ENCODE assay signal across 1 fruit fly cellular context in genomic region chrX:10463056-10463710, dm6.
TF ChIP-seq lines count a peak whose summit lies in the region.

No protein-coding gene starts in this region.

TF ChIP-seq in whole organism, embryonic, 481 proteins besides CTCF, POLR2A, EP300 and RAD21 (continued from another document):
- TF ChIP-seq CG11247 (GFP tag; IDR thresholded peaks at IDR 0.05; lab: Robert Waterston, UW), result no peak
- no peak for TF ChIP-seq sug (tag; optimal IDR thresholded peaks at IDR 0.05; lab: Kevin White, UChicago)
- TF ChIP-seq HLH4C (GFP tag; IDR thresholded peaks at IDR 0.05; lab: Robert Waterston, UW; ENCODE audit: partially characterized antibody), result peak; percentile 69
- TF ChIP-seq dysf (GFP tag; IDR thresholded peaks at IDR 0.05; lab: Robert Waterston, UW), result no peak
- no peak for TF ChIP-seq CG18262 (tag; optimal IDR thresholded peaks at IDR 0.05; lab: Kevin White, UChicago)
- TF ChIP-seq CG31365 (tag; optimal IDR thresholded peaks at IDR 0.05; lab: Kevin White, UChicago), result no peak
- TF ChIP-seq ATbp (GFP tag; optimal IDR thresholded peaks at IDR 0.05; lab: Kevin White, UChicago), result no peak
- TF ChIP-seq pzg (GFP tag; optimal IDR thresholded peaks at IDR 0.05; lab: Kevin White, UChicago), result peak; percentile 82
- no peak for TF ChIP-seq CG2678 (tag; optimal IDR thresholded peaks at IDR 0.05; lab: Kevin White, UChicago)
- no peak for TF ChIP-seq abd-A (tag; optimal IDR thresholded peaks at IDR 0.05; lab: Kevin White, UChicago)
- TF ChIP-seq CG1792 (GFP tag; optimal IDR thresholded peaks at IDR 0.05; lab: Kevin White, UChicago), result no peak
- no peak for TF ChIP-seq psq (GFP tag; optimal IDR thresholded peaks at IDR 0.05; lab: Kevin White, UChicago)
- TF ChIP-seq ranshi (GFP tag; IDR thresholded peaks at IDR 0.05; lab: Robert Waterston, UW), result no peak
- no peak for TF ChIP-seq bowl (GFP tag; IDR thresholded peaks at IDR 0.05; lab: Robert Waterston, UW)
- no peak for TF ChIP-seq CG12299 (tag; optimal IDR thresholded peaks at IDR 0.05; lab: Kevin White, UChicago)
- TF ChIP-seq p53 (GFP tag; optimal IDR thresholded peaks at IDR 0.05; lab: Kevin White, UChicago), result no peak
- TF ChIP-seq Med (GFP tag; lab: Kevin White, UChicago), result peak; percentile 64
- no peak for TF ChIP-seq esg (GFP tag; conservative IDR thresholded peaks at IDR 0.05; lab: Robert Waterston, UW)
- TF ChIP-seq Hsf (GFP tag; optimal IDR thresholded peaks at IDR 0.05; lab: Kevin White, UChicago), result no peak
- TF ChIP-seq nerfin-1 (tag; optimal IDR thresholded peaks at IDR 0.05; lab: Kevin White, UChicago), result no peak
- TF ChIP-seq ssp (GFP tag; IDR thresholded peaks at IDR 0.05; lab: Robert Waterston, UW), result no peak
- no peak for TF ChIP-seq Mes4 (GFP tag; optimal IDR thresholded peaks at IDR 0.05; lab: Kevin White, UChicago)
- TF ChIP-seq mld (GFP tag; IDR thresholded peaks at IDR 0.05; lab: Robert Waterston, UW; ENCODE audit: partially characterized antibody), result no peak
- TF ChIP-seq salm (tag; optimal IDR thresholded peaks at IDR 0.05; lab: Kevin White, UChicago), result no peak
- TF ChIP-seq CG4617 (GFP tag; optimal IDR thresholded peaks at IDR 0.05; lab: Kevin White, UChicago; ENCODE audit: borderline replicate concordance), result no peak
- no peak for TF ChIP-seq maf-S (GFP tag; optimal IDR thresholded peaks at IDR 0.05; lab: Kevin White, UChicago)
- peak; percentile 74 for TF ChIP-seq CG2116 (GFP tag; optimal IDR thresholded peaks at IDR 0.05; lab: Kevin White, UChicago)
- no peak for TF ChIP-seq ase (GFP tag; IDR thresholded peaks at IDR 0.05; lab: Robert Waterston, UW)
- no peak for TF ChIP-seq stc (GFP tag; IDR thresholded peaks at IDR 0.05; lab: Robert Waterston, UW)
- no peak for TF ChIP-seq Nf-YA (GFP tag; IDR thresholded peaks at IDR 0.05; lab: Robert Waterston, UW)
- TF ChIP-seq fd3F (GFP tag; optimal IDR thresholded peaks at IDR 0.05; lab: Kevin White, UChicago), result no peak
- no peak for TF ChIP-seq E2f1 (GFP tag; IDR thresholded peaks at IDR 0.05; lab: Robert Waterston, UW)
- TF ChIP-seq Antp (GFP tag; optimal IDR thresholded peaks at IDR 0.05; lab: Kevin White, UChicago), result peak; percentile 36
- TF ChIP-seq CG2202 (tag; optimal IDR thresholded peaks at IDR 0.05; lab: Kevin White, UChicago), result no peak
- peak; percentile 25; the same call in 1 of the 2 replicates for TF ChIP-seq ato (GFP tag; IDR thresholded peaks at IDR 0.05; lab: Robert Waterston, UW; ENCODE audit: partially characterized antibody)
- TF ChIP-seq Asciz (GFP tag; optimal IDR thresholded peaks at IDR 0.05; lab: Kevin White, UChicago), result no peak
- no peak for TF ChIP-seq Aef1 (GFP tag; IDR thresholded peaks at IDR 0.05; lab: Robert Waterston, UW)
- TF ChIP-seq Dll (GFP tag; IDR thresholded peaks at IDR 0.05; lab: Robert Waterston, UW; ENCODE audit: partially characterized antibody), result peak; percentile 51; the same call in 2 of the 4 replicates
- TF ChIP-seq CG15514 (GFP tag; optimal IDR thresholded peaks at IDR 0.05; lab: Kevin White, UChicago), result peak; percentile 69
- TF ChIP-seq MTF-1 (GFP tag; optimal IDR thresholded peaks at IDR 0.05; lab: Kevin White, UChicago; ENCODE audit: borderline replicate concordance), result no peak
- peak; percentile 91 for TF ChIP-seq bigmax (GFP tag; optimal IDR thresholded peaks at IDR 0.05; lab: Kevin White, UChicago)
- no peak for TF ChIP-seq grn (GFP tag; optimal IDR thresholded peaks at IDR 0.05; lab: Kevin White, UChicago)
- no peak for TF ChIP-seq dm (GFP tag; optimal IDR thresholded peaks at IDR 0.05; lab: Kevin White, UChicago)
- TF ChIP-seq Xrp1 (GFP tag; IDR thresholded peaks at IDR 0.05; lab: Robert Waterston, UW), result no peak
- no peak for TF ChIP-seq CG6254 (GFP tag; optimal IDR thresholded peaks at IDR 0.05; lab: Kevin White, UChicago)
- TF ChIP-seq pnt (GFP tag; optimal IDR thresholded peaks at IDR 0.05; lab: Kevin White, UChicago), result peak; percentile 20
- no peak for TF ChIP-seq CG12769 (tag; optimal IDR thresholded peaks at IDR 0.05; lab: Kevin White, UChicago)
- no peak for TF ChIP-seq Atf3 (GFP tag; optimal IDR thresholded peaks at IDR 0.05; lab: Kevin White, UChicago)
- no peak for TF ChIP-seq Gsc (GFP tag; IDR thresholded peaks at IDR 0.05; lab: Robert Waterston, UW)
- no peak for TF ChIP-seq CG11696 (GFP tag; IDR thresholded peaks at IDR 0.05; lab: Robert Waterston, UW)
- TF ChIP-seq CG10321 (GFP tag; IDR thresholded peaks at IDR 0.05; lab: Robert Waterston, UW), result peak; percentile 63; the same call in 1 of the 2 replicates
- TF ChIP-seq pita (GFP tag; optimal IDR thresholded peaks at IDR 0.05; lab: Kevin White, UChicago), result no peak
- TF ChIP-seq Jarid2 (GFP tag; optimal IDR thresholded peaks at IDR 0.05; lab: Kevin White, UChicago), result no peak
